Fruit fly (Drosophila melanogaster) whole organism, embryonic: ENCODE data around the gene Ccz1.

Experiments used
- Abd-B ChIP-seq: fragments of 200-800 bp; sonication (Bioruptor generic); optimal IDR thresholded peaks from 2 replicates; lab custom pipeline; 2018; ENCODE audit warnings: missing biosample characterization, mild to moderate bottlenecking, missing genetic modification characterization, moderate library complexity
- Bgb ChIP-seq: fragments of 200-800 bp; sonication (Bioruptor generic); IDR thresholded peaks from 2 replicates; pipeline ENCODE4 v1.3.6; 2022; ENCODE audit warnings: missing biosample characterization, missing genetic modification characterization; ENCODE audit not compliant: partially characterized antibody
- Blimp-1 ChIP-seq: fragments of 200-800 bp; sonication (Bioruptor generic); optimal IDR thresholded peaks from 3 replicates; lab custom pipeline; 2018; ENCODE audit warnings: missing biosample characterization, missing genetic modification characterization, mild to moderate bottlenecking, moderate library complexity, missing genetic modification reagents
- BtbVII ChIP-seq: fragments of 200-800 bp; sonication (Bioruptor generic); optimal IDR thresholded peaks from 3 replicates; lab custom pipeline; 2017; ENCODE audit warnings: missing biosample characterization, mild to moderate bottlenecking, missing genetic modification characterization
- CG11560 ChIP-seq: fragments of 200-800 bp; sonication (Bioruptor generic); IDR thresholded peaks from 3 replicates; pipeline ENCODE4 v1.3.6; 2022; ENCODE audit warnings: missing biosample characterization, missing genetic modification characterization
- CG14667 ChIP-seq: fragments of 200-800 bp; sonication (Bioruptor generic); IDR thresholded peaks from 2 replicates; pipeline ENCODE4 v1.3.6; 2022; ENCODE audit warnings: missing biosample characterization, missing genetic modification characterization
- CG14965 ChIP-seq: fragments of 200-800 bp; sonication (Bioruptor generic); optimal IDR thresholded peaks from 2 replicates; lab custom pipeline; 2016; ENCODE audit warnings: missing biosample characterization, missing genetic modification characterization, borderline replicate concordance
- CG15601 ChIP-seq: fragments of 200-800 bp; sonication (Bioruptor generic); optimal IDR thresholded peaks from 3 replicates; lab custom pipeline; 2019; ENCODE audit warnings: missing biosample characterization, mild to moderate bottlenecking, missing genetic modification characterization, moderate library complexity
- CG1603 ChIP-seq: fragments of 200-800 bp; sonication (Bioruptor generic); optimal IDR thresholded peaks from 2 replicates; lab custom pipeline; 2019; ENCODE audit warnings: missing biosample characterization, mild to moderate bottlenecking, missing genetic modification characterization, moderate library complexity
- CG1647 ChIP-seq: fragments of 200-800 bp; sonication (Bioruptor generic); optimal IDR thresholded peaks from 3 replicates; lab custom pipeline; 2016; ENCODE audit warnings: missing biosample characterization, missing genetic modification characterization
- CG17361 ChIP-seq: fragments of 200-800 bp; sonication (Bioruptor generic); IDR thresholded peaks from 3 replicates; pipeline ENCODE4 v1.3.6; 2022; ENCODE audit warnings: missing biosample characterization, missing genetic modification characterization
- CG17385 ChIP-seq: fragments of 200-800 bp; sonication (Bioruptor generic); optimal IDR thresholded peaks from 3 replicates; lab custom pipeline; 2018; ENCODE audit warnings: missing biosample characterization, mild to moderate bottlenecking, missing genetic modification characterization
- CG17568 ChIP-seq: fragments of 200-800 bp; sonication (Bioruptor generic); optimal IDR thresholded peaks from 2 replicates; lab custom pipeline; 2018; ENCODE audit warnings: missing biosample characterization, mild to moderate bottlenecking, missing genetic modification characterization, moderate library complexity
- CG18262 ChIP-seq: fragments of 200-800 bp; optimal IDR thresholded peaks from 3 replicates; lab custom pipeline; 2019; ENCODE audit warnings: missing biosample characterization, mild to moderate bottlenecking, missing genetic modification characterization, moderate library complexity
- CG31224 ChIP-seq: fragments of 200-800 bp; sonication (Bioruptor generic); IDR thresholded peaks from 2 replicates; pipeline ENCODE4 v1.3.6; 2022; ENCODE audit warnings: missing biosample characterization, missing genetic modification characterization
- CG3726 ChIP-seq: fragments of 200-800 bp; sonication (Bioruptor generic); IDR thresholded peaks from 3 replicates; pipeline ENCODE4, ENCODE4 v1.3.6; 2022; ENCODE audit warnings: missing biosample characterization, missing genetic modification characterization
- CG42726 ChIP-seq: fragments of 200-800 bp; sonication (Bioruptor generic); IDR thresholded peaks from 2 replicates; pipeline ENCODE4 v1.3.6; 2022; ENCODE audit warnings: missing biosample characterization, missing genetic modification characterization; ENCODE audit not compliant: partially characterized antibody
- CG4707 ChIP-seq: fragments of 200-800 bp; sonication (Bioruptor generic); optimal IDR thresholded peaks from 2 replicates; lab custom pipeline; 2018; ENCODE audit warnings: missing biosample characterization, mild to moderate bottlenecking, missing genetic modification characterization, moderate library complexity
- CG4854 ChIP-seq: fragments of 200-800 bp; sonication (Bioruptor generic); optimal IDR thresholded peaks from 2 replicates; lab custom pipeline; 2016; ENCODE audit warnings: missing biosample characterization, missing genetic modification characterization, inconsistent platforms
- CG6683 ChIP-seq: fragments of 200-800 bp; sonication (Bioruptor generic); optimal IDR thresholded peaks from 2 replicates; lab custom pipeline; 2017; ENCODE audit warnings: missing biosample characterization, mild to moderate bottlenecking, missing genetic modification characterization, missing genetic modification reagents
- CG7271 ChIP-seq: fragments of 200-800 bp; sonication (Bioruptor generic); optimal IDR thresholded peaks from 2 replicates; lab custom pipeline; 2018; ENCODE audit warnings: missing biosample characterization, mild to moderate bottlenecking, missing genetic modification characterization, moderate library complexity
- Dip3 ChIP-seq: fragments of 200-800 bp; sonication (Bioruptor generic); optimal IDR thresholded peaks from 3 replicates; lab custom pipeline; 2016; ENCODE audit warnings: missing biosample characterization, missing genetic modification characterization
- Drgx ChIP-seq: fragments of 200-800 bp; sonication (Bioruptor generic); IDR thresholded peaks from 2 replicates; pipeline ENCODE4 v1.3.6; 2022; ENCODE audit warnings: missing biosample characterization, missing genetic modification characterization
- H15 ChIP-seq: fragments of 200-800 bp; sonication (Bioruptor generic); IDR thresholded peaks from 3 replicates; pipeline ENCODE4 v1.3.6; 2022; ENCODE audit warnings: missing biosample characterization, missing genetic modification characterization
- HHEX ChIP-seq: fragments of 200-800 bp; sonication (Bioruptor generic); optimal IDR thresholded peaks from 3 replicates; lab custom pipeline; 2017; ENCODE audit warnings: missing biosample characterization, mild to moderate bottlenecking, missing genetic modification characterization, missing genetic modification reagents
- HLH4C ChIP-seq: fragments of 200-800 bp; sonication (Bioruptor generic); IDR thresholded peaks from 3 replicates; pipeline ENCODE4 v1.3.6; 2022; ENCODE audit warnings: missing biosample characterization, missing genetic modification characterization; ENCODE audit not compliant: partially characterized antibody
- HLH54F ChIP-seq: fragments of 200-800 bp; sonication (Bioruptor generic); optimal IDR thresholded peaks from 3 replicates; lab custom pipeline; 2016; ENCODE audit warnings: missing biosample characterization, missing genetic modification characterization
- Hmx ChIP-seq: fragments of 200-800 bp; sonication (Bioruptor generic); optimal IDR thresholded peaks from 2 replicates; lab custom pipeline; 2016; ENCODE audit warnings: missing biosample characterization, missing genetic modification characterization
- Hr51 ChIP-seq, 2 experiments: fragments of 200-800 bp; sonication (Bioruptor generic); optimal IDR thresholded peaks; 2 replicates in 1 of 2; 3 replicates in 1 of 2; lab custom pipeline; 2016 to 2018; ENCODE audit warnings: missing biosample characterization in 2 of 2, missing genetic modification characterization in 2 of 2, mild to moderate bottlenecking in 1 of 2, moderate library complexity in 1 of 2
- Hsf ChIP-seq: fragments of 200-800 bp; sonication (Bioruptor generic); optimal IDR thresholded peaks from 3 replicates; lab custom pipeline; 2016; ENCODE audit warnings: missing biosample characterization, missing genetic modification characterization
- ab ChIP-seq: fragments of 200-800 bp; sonication (Bioruptor generic); optimal IDR thresholded peaks from 2 replicates; lab custom pipeline; 2016; ENCODE audit warnings: missing biosample characterization, missing genetic modification characterization
- abd-A ChIP-seq: fragments of 200-800 bp; sonication (Bioruptor generic); optimal IDR thresholded peaks from 3 replicates; lab custom pipeline; 2019; ENCODE audit warnings: missing biosample characterization, mild to moderate bottlenecking, missing genetic modification characterization, moderate library complexity
- bab2 ChIP-seq: fragments of 200-800 bp; sonication (Bioruptor generic); optimal IDR thresholded peaks from 2 replicates; lab custom pipeline; 2016; ENCODE audit warnings: missing biosample characterization, missing genetic modification characterization
- bsh ChIP-seq, 2 experiments: fragments of 200-800 bp; sonication (Bioruptor generic); optimal IDR thresholded peaks; 2 replicates each; lab custom pipeline; 2017 to 2018; ENCODE audit warnings: mild to moderate bottlenecking in 2 of 2, missing biosample characterization in 2 of 2, missing genetic modification characterization in 2 of 2, moderate library complexity in 1 of 2
- cg ChIP-seq: fragments of 200-800 bp; sonication (Bioruptor generic); optimal IDR thresholded peaks from 3 replicates; lab custom pipeline; 2019; ENCODE audit warnings: missing biosample characterization, mild to moderate bottlenecking, missing genetic modification characterization, moderate library complexity
- dimm ChIP-seq: fragments of 200-800 bp; sonication (Bioruptor generic); IDR thresholded peaks from 2 replicates; pipeline ENCODE4 v1.3.6; 2022; ENCODE audit warnings: missing biosample characterization, missing genetic modification characterization
- dmrt99B ChIP-seq: fragments of 200-800 bp; sonication (Bioruptor generic); optimal IDR thresholded peaks from 2 replicates; lab custom pipeline; 2018; ENCODE audit warnings: missing biosample characterization, mild to moderate bottlenecking, missing genetic modification characterization, moderate library complexity
- fd64A ChIP-seq: fragments of 200-800 bp; sonication (Bioruptor generic); optimal IDR thresholded peaks from 3 replicates; lab custom pipeline; 2018; ENCODE audit warnings: missing biosample characterization, mild to moderate bottlenecking, missing genetic modification characterization
- gro ChIP-seq: fragments of 200-800 bp; sonication (Bioruptor generic); optimal IDR thresholded peaks from 2 replicates; lab custom pipeline; 2016; ENCODE audit warnings: missing biosample characterization, missing genetic modification characterization
- jing ChIP-seq: fragments of 200-800 bp; sonication (Bioruptor generic); optimal IDR thresholded peaks from 2 replicates; lab custom pipeline; 2018; ENCODE audit warnings: missing biosample characterization, mild to moderate bottlenecking, missing genetic modification characterization
- nau ChIP-seq: fragments of 200-800 bp; sonication (Bioruptor generic); optimal IDR thresholded peaks from 3 replicates; lab custom pipeline; 2017; ENCODE audit warnings: missing biosample characterization, mild to moderate bottlenecking, missing genetic modification characterization, missing genetic modification reagents
- nerfin-2 ChIP-seq: fragments of 200-800 bp; sonication (Bioruptor generic); IDR thresholded peaks from 2 replicates; pipeline ENCODE4 v1.3.6; 2022; ENCODE audit warnings: missing biosample characterization, missing genetic modification characterization; ENCODE audit not compliant: partially characterized antibody
- onecut ChIP-seq: fragments of 200-800 bp; sonication (Bioruptor generic); IDR thresholded peaks from 2 replicates; pipeline ENCODE4 v1.3.6; 2022; ENCODE audit warnings: missing biosample characterization, missing genetic modification characterization
- phol ChIP-seq: fragments of 200-800 bp; sonication (Bioruptor generic); optimal IDR thresholded peaks from 3 replicates; lab custom pipeline; 2018; ENCODE audit warnings: missing biosample characterization, mild to moderate bottlenecking, missing genetic modification characterization, moderate library complexity
- ranshi ChIP-seq: fragments of 200-800 bp; sonication (Bioruptor generic); IDR thresholded peaks from 2 replicates; pipeline ENCODE4 v1.3.6; 2022; ENCODE audit warnings: missing biosample characterization, missing genetic modification characterization
- sim ChIP-seq: fragments of 200-800 bp; sonication (Bioruptor generic); IDR thresholded peaks from 2 replicates; pipeline ENCODE4 v1.3.6; 2022; ENCODE audit warnings: missing biosample characterization, missing genetic modification characterization
- tio ChIP-seq: fragments of 200-800 bp; sonication (Bioruptor generic); optimal IDR thresholded peaks from 2 replicates; lab custom pipeline; 2017; ENCODE audit warnings: missing biosample characterization, missing genetic modification characterization, inconsistent platforms
- unc-4 ChIP-seq: fragments of 200-800 bp; sonication (Bioruptor generic); IDR thresholded peaks from 2 replicates; pipeline ENCODE4 v1.3.6; 2022; ENCODE audit warnings: missing biosample characterization, missing genetic modification characterization; ENCODE audit not compliant: partially characterized antibody
- yki ChIP-seq: fragments of >200 bp; optimal IDR thresholded peaks from 3 replicates; lab custom pipeline; 2018
- zen2 ChIP-seq: fragments of 200-800 bp; sonication (Bioruptor generic); IDR thresholded peaks from 3 replicates; pipeline ENCODE4 v1.3.6; 2022; ENCODE audit warnings: missing biosample characterization, missing genetic modification characterization; ENCODE audit not compliant: partially characterized antibody

The Ccz1 gene

dm6 chr3L:3892154-3892624, 6.8 kb downstream of the Ccz1 start, which contains the start of gene Fie (continued):
- TF ChIP-seq CG15601 (tag; lab: Kevin White, UChicago) (peak; percentile 63), CG3726 (no peak), unc-4 (GFP tag; lab: Robert Waterston, UW) (no peak), CG11560 (no peak), dmrt99B (peak; percentile 69), CG1603 (tag; lab: Kevin White, UChicago) (no peak), CG1647 (GFP tag; lab: Kevin White, UChicago) (no peak), onecut (GFP tag; lab: Robert Waterston, UW) (no peak), bsh (GFP tag; optimal IDR thresholded peaks at IDR 0.05; lab: Kevin White, UChicago) (peak in 1 of 2 experiments; percentile 45), CG14965 (GFP tag; lab: Kevin White, UChicago) (no peak), CG14667 (no peak), Hsf (GFP tag; lab: Kevin White, UChicago) (peak; percentile 64), CG17361 (GFP tag; lab: Robert Waterston, UW) (peak; percentile 72), dimm (no peak), CG17385 (GFP tag; lab: Kevin White, UChicago) (peak; percentile 71), Drgx (peak; percentile 27; the same call in 1 of the 2 replicates), cg (GFP tag; lab: Kevin White, UChicago) (no peak), Hr51 (GFP tag; optimal IDR thresholded peaks at IDR 0.05; lab: Kevin White, UChicago) (peak; percentile 24 to 87), jing (GFP tag; lab: Kevin White, UChicago) (peak; percentile 34), fd64A (no peak), Dip3 (peak; percentile 61), CG18262 (tag; lab: Kevin White, UChicago) (peak; percentile 61), ranshi (GFP tag; lab: Robert Waterston, UW) (no peak), nerfin-2 (GFP tag; lab: Robert Waterston, UW) (no peak), CG42726 (GFP tag; lab: Robert Waterston, UW) (no peak), ab (no peak), CG4707 (GFP tag; lab: Kevin White, UChicago) (no peak), bab2 (GFP tag; lab: Kevin White, UChicago) (no peak), CG31224 (GFP tag; lab: Robert Waterston, UW) (no peak), zen2 (no peak), Bgb (no peak), phol (tag; lab: Kevin White, UChicago) (peak; percentile 55), yki (lab: Kevin White, UChicago) (no peak), tio (GFP tag; lab: Kevin White, UChicago) (peak; percentile 63), Hmx (no peak), HLH4C (GFP tag; lab: Robert Waterston, UW) (no peak), HHEX (GFP tag; lab: Kevin White, UChicago) (peak; percentile 59), CG7271 (tag; lab: Kevin White, UChicago) (no peak), H15 (GFP tag; lab: Robert Waterston, UW) (no peak), Abd-B (peak; percentile 64), HLH54F (GFP tag; lab: Kevin White, UChicago) (peak; percentile 60), CG4854 (GFP tag; lab: Kevin White, UChicago) (peak; percentile 6), CG17568 (no peak), sim (GFP tag; lab: Robert Waterston, UW) (no peak), nau (GFP tag; lab: Kevin White, UChicago) (peak; percentile 29), Blimp-1 (GFP tag; lab: Kevin White, UChicago) (peak; percentile 40), abd-A (tag; lab: Kevin White, UChicago) (peak; percentile 83), BtbVII (GFP tag; lab: Kevin White, UChicago) (peak; percentile 63), CG6683 (GFP tag; lab: Kevin White, UChicago) (no peak), gro (GFP tag; lab: Kevin White, UChicago) (no peak)
